Fruit fly (Drosophila melanogaster): ENCODE measurements around the gene Cont.

The Cont gene

dm6 chr3R:4419482-4419881 is 38.4 kb downstream of the Cont start, which contains the start of gene CG32944:
CG32944 (minus strand) TSS chr3R:4419578.
- no peak for TF ChIP-seq CG17801 (GFP tag; optimal IDR thresholded peaks at IDR 0.05; ENCODE audit: partially characterized antibody)

- TF ChIP-seq CG17801 (GFP tag; optimal IDR thresholded peaks at IDR 0.05; ENCODE audit: partially characterized antibody), result no peak
Measured at dm6 chr3R:4426730-4427129, 45.6 kb downstream of the Cont start, which contains the start of gene CG31525. CG31525 (plus strand) TSS chr3R:4427030.

dm6 chr3R:4428585-4429464 is 47.7 kb downstream of the Cont start, which contains the start of gene srl:
srl (minus strand) TSS chr3R:4429335.
- peak; percentile 27 for TF ChIP-seq CG17801 (GFP tag; optimal IDR thresholded peaks at IDR 0.05; ENCODE audit: partially characterized antibody)

DNA sequence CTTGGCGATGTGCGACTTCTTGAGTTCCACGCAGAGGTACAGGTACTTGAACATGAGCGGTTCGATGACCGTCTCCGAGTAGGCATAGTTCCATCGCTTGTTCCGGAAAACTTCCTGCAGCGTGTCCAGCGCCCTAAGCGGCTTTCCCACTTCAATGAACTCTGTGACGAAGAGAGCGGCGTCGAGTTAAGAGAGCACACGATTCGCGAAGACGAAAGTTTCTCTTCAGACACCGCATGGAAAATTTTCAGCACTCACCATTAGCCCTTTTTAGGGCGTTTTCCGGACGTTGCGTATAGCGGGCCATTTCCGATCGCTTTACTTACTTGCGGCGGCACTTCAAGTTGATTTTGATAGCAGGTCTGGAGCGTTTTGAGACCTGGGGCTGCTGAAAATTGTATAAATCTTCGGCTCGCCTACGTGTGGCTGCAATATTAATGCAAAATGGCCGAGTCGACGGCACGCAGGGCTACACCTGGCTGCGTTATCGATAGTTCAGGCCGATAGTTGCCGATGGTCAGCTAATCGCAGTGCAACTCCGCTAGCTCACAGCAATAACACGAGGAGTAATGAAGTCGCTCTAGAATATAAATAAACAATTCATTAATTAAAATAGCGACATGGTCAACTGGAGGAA is 52.5 kb downstream of the Cont start, which contains the start of the genes eIF3a and CG1074:
eIF3a (minus strand) TSS at position 455 of the 637 bp plus-strand sequence.
CG1074 (plus strand) TSS at position 525 of the 637 bp plus-strand sequence.
- TF ChIP-seq CG17801 (GFP tag; optimal IDR thresholded peaks at IDR 0.05; ENCODE audit: partially characterized antibody), result peak; percentile 76
